Fruit fly (Drosophila melanogaster) whole organism, embryonic: ENCODE data around the gene CG4459.

Experiments
- ATbp ChIP-seq: fragments of 200-800 bp; sonication (Bioruptor generic); optimal IDR thresholded peaks from 2 replicates; lab custom pipeline; 2017; ENCODE audit warnings: missing biosample characterization, mild to moderate bottlenecking, missing genetic modification characterization, missing genetic modification reagents
- Antp ChIP-seq: fragments of 200-800 bp; sonication (Bioruptor generic); optimal IDR thresholded peaks from 3 replicates; lab custom pipeline; 2016; ENCODE audit warnings: missing biosample characterization, missing genetic modification characterization
- Atf6 ChIP-seq: fragments of 200-800 bp; sonication (Bioruptor generic); IDR thresholded peaks from 2 replicates; pipeline ENCODE4 v1.3.6; 2022; ENCODE audit warnings: missing biosample characterization, missing genetic modification characterization
- CG10209 ChIP-seq: fragments of 200-800 bp; sonication (Bioruptor generic); optimal IDR thresholded peaks from 3 replicates; lab custom pipeline; 2017; ENCODE audit warnings: missing biosample characterization, mild to moderate bottlenecking, missing genetic modification characterization, missing genetic modification reagents
- CG10366 ChIP-seq: fragments of 200-800 bp; sonication (Bioruptor generic); IDR thresholded peaks from 2 replicates; pipeline ENCODE4 v1.3.6; 2022; ENCODE audit warnings: missing biosample characterization, missing genetic modification characterization
- CG10979 ChIP-seq: fragments of 200-800 bp; sonication (Bioruptor generic); optimal IDR thresholded peaks from 2 replicates; lab custom pipeline; 2018; ENCODE audit warnings: missing biosample characterization, mild to moderate bottlenecking, missing genetic modification characterization, moderate library complexity
- CG11093 ChIP-seq: fragments of 200-800 bp; sonication (Bioruptor generic); IDR thresholded peaks from 3 replicates; pipeline ENCODE4 v1.3.6; 2022; ENCODE audit warnings: missing biosample characterization, missing genetic modification characterization
- CG11247 ChIP-seq: fragments of 200-800 bp; sonication (Bioruptor generic); IDR thresholded peaks from 2 replicates; pipeline ENCODE4 v1.3.6; 2022; ENCODE audit warnings: missing biosample characterization, missing genetic modification characterization
- CG12155 ChIP-seq: fragments of 200-800 bp; sonication (Bioruptor generic); optimal IDR thresholded peaks from 3 replicates; lab custom pipeline; 2016; ENCODE audit warnings: missing biosample characterization, missing genetic modification characterization
- CG12391 ChIP-seq: fragments of 200-800 bp; sonication (Bioruptor generic); optimal IDR thresholded peaks from 3 replicates; lab custom pipeline; 2018; ENCODE audit warnings: missing biosample characterization, mild to moderate bottlenecking, missing genetic modification characterization, moderate library complexity
- CG12769 ChIP-seq: fragments of 200-800 bp; sonication (Bioruptor generic); optimal IDR thresholded peaks from 2 replicates; lab custom pipeline; 2019; ENCODE audit warnings: missing biosample characterization, mild to moderate bottlenecking, missing genetic modification characterization, moderate library complexity
- CG14014 ChIP-seq: fragments of 200-800 bp; sonication (Bioruptor generic); IDR thresholded peaks from 2 replicates; pipeline ENCODE4 v1.3.6; 2022; ENCODE audit warnings: missing biosample characterization, missing genetic modification characterization
- CG14441 ChIP-seq: fragments of 200-800 bp; sonication (Bioruptor generic); IDR thresholded peaks from 2 replicates; pipeline ENCODE4 v1.3.6; 2022; ENCODE audit warnings: missing biosample characterization, missing genetic modification characterization
- CG14710 ChIP-seq: fragments of 200-800 bp; sonication (Bioruptor generic); optimal IDR thresholded peaks from 3 replicates; lab custom pipeline; 2019; ENCODE audit warnings: missing biosample characterization, mild to moderate bottlenecking, missing genetic modification characterization, moderate library complexity
- CG15269 ChIP-seq: fragments of 200-800 bp; sonication (Bioruptor generic); optimal IDR thresholded peaks from 2 replicates; lab custom pipeline; 2018; ENCODE audit warnings: missing biosample characterization, mild to moderate bottlenecking, missing genetic modification characterization, moderate library complexity
- CG1602 ChIP-seq: fragments of 200-800 bp; sonication (Bioruptor generic); optimal IDR thresholded peaks from 3 replicates; lab custom pipeline; 2016; ENCODE audit warnings: missing biosample characterization, missing genetic modification characterization
- CG17328 ChIP-seq: fragments of 200-800 bp; sonication (Bioruptor generic); IDR thresholded peaks from 2 replicates; pipeline ENCODE4 v1.3.6; 2022; ENCODE audit warnings: missing biosample characterization, missing genetic modification characterization
- CG17802 ChIP-seq: fragments of 200-800 bp; sonication (Bioruptor generic); optimal IDR thresholded peaks from 2 replicates; lab custom pipeline; 2018; ENCODE audit warnings: missing biosample characterization, mild to moderate bottlenecking, missing genetic modification characterization, moderate library complexity
- CG18599 ChIP-seq: fragments of 200-800 bp; sonication (Bioruptor generic); optimal IDR thresholded peaks from 3 replicates; lab custom pipeline; 2017; ENCODE audit warnings: missing biosample characterization, missing genetic modification characterization, mild to moderate bottlenecking, moderate library complexity, missing genetic modification reagents
- CG2199 ChIP-seq: fragments of 200-800 bp; sonication (Bioruptor generic); IDR thresholded peaks from 3 replicates; pipeline ENCODE4 v1.3.6; 2022; ENCODE audit warnings: missing biosample characterization, missing genetic modification characterization
- CG6175 ChIP-seq: fragments of 200-800 bp; sonication (Bioruptor generic); IDR thresholded peaks from 3 replicates; pipeline ENCODE4 v1.3.6; 2022; ENCODE audit warnings: missing biosample characterization, missing genetic modification characterization
- CG7928 ChIP-seq: fragments of 200-800 bp; sonication (Bioruptor generic); optimal IDR thresholded peaks from 2 replicates; lab custom pipeline; 2017; ENCODE audit warnings: missing biosample characterization, mild to moderate bottlenecking, missing genetic modification characterization
- CG8478 ChIP-seq: fragments of >200 bp; optimal IDR thresholded peaks from 2 replicates; lab custom pipeline; 2018
- CG8765 ChIP-seq: fragments of 200-800 bp; sonication (Bioruptor generic); IDR thresholded peaks from 2 replicates; pipeline ENCODE4 v1.3.6; 2022; ENCODE audit warnings: missing biosample characterization, missing genetic modification characterization
- CG9932 ChIP-seq: fragments of 200-800 bp; sonication (Bioruptor generic); IDR thresholded peaks from 2 replicates; pipeline ENCODE4 v1.3.6; 2022; ENCODE audit warnings: missing biosample characterization, missing genetic modification characterization
- Deaf1 ChIP-seq: fragments of 200-800 bp; optimal IDR thresholded peaks from 3 replicates; lab custom pipeline; 2019; ENCODE audit warnings: missing biosample characterization, mild to moderate bottlenecking, missing genetic modification characterization, moderate library complexity
- E2f2 ChIP-seq: fragments of 200-800 bp; sonication (Bioruptor generic); IDR thresholded peaks from 2 replicates; pipeline ENCODE4 v1.3.6; 2022; ENCODE audit warnings: missing biosample characterization, missing genetic modification characterization
- Hsf ChIP-seq: fragments of 200-800 bp; sonication (Bioruptor generic); optimal IDR thresholded peaks from 3 replicates; lab custom pipeline; 2016; ENCODE audit warnings: missing biosample characterization, missing genetic modification characterization
- Meics ChIP-seq: fragments of 200-800 bp; sonication (Bioruptor generic); optimal IDR thresholded peaks from 2 replicates; lab custom pipeline; 2017; ENCODE audit warnings: missing biosample characterization, mild to moderate bottlenecking, missing genetic modification characterization
- Mrtf ChIP-seq: fragments of 200-800 bp; sonication (Bioruptor generic); IDR thresholded peaks from 3 replicates; pipeline ENCODE4 v1.3.6; 2022; ENCODE audit warnings: missing biosample characterization, missing genetic modification characterization
- NC2α ChIP-seq: fragments of 200-800 bp; sonication (Bioruptor generic); optimal IDR thresholded peaks from 2 replicates; lab custom pipeline; 2016; ENCODE audit warnings: missing biosample characterization, missing genetic modification characterization
- Nf-YC ChIP-seq: fragments of 200-800 bp; optimal IDR thresholded peaks from 3 replicates; lab custom pipeline; 2019; ENCODE audit warnings: missing biosample characterization, mild to moderate bottlenecking, missing genetic modification characterization, moderate library complexity
- Rfx ChIP-seq: fragments of 200-800 bp; sonication (Bioruptor generic); IDR thresholded peaks from 2 replicates; pipeline ENCODE4 v1.3.6; 2022; ENCODE audit warnings: missing biosample characterization, missing genetic modification characterization
- Sin3A ChIP-seq: fragments of >200 bp; optimal IDR thresholded peaks from 2 replicates; lab custom pipeline; 2018
- Sry-δ ChIP-seq: fragments of 200-800 bp; sonication (Bioruptor generic); optimal IDR thresholded peaks from 2 replicates; lab custom pipeline; 2016; ENCODE audit warnings: missing biosample characterization, missing genetic modification characterization
- Ssrp ChIP-seq: fragments of 200-800 bp; sonication (Bioruptor generic); optimal IDR thresholded peaks from 2 replicates; lab custom pipeline; 2018; ENCODE audit warnings: missing biosample characterization, mild to moderate bottlenecking, missing genetic modification characterization, moderate library complexity
- ash1 ChIP-seq: fragments of 200-800 bp; sonication (Bioruptor generic); optimal IDR thresholded peaks from 2 replicates; lab custom pipeline; 2018; ENCODE audit warnings: missing biosample characterization, mild to moderate bottlenecking, missing genetic modification characterization
- bbx ChIP-seq: fragments of 200-800 bp; sonication (Bioruptor generic); IDR thresholded peaks from 2 replicates; pipeline ENCODE4 v1.3.6; 2022; ENCODE audit warnings: missing biosample characterization, missing genetic modification characterization; ENCODE audit not compliant: partially characterized antibody
- caup ChIP-seq: fragments of 200-800 bp; sonication (Bioruptor generic); optimal IDR thresholded peaks from 3 replicates; lab custom pipeline; 2017; ENCODE audit warnings: missing biosample characterization, mild to moderate bottlenecking, missing genetic modification characterization, moderate library complexity; ENCODE audit not compliant: severe bottlenecking
- chinmo ChIP-seq: fragments of 200-800 bp; sonication (Bioruptor generic); IDR thresholded peaks from 4 replicates; pipeline ENCODE4 v1.3.6; 2022; ENCODE audit warnings: missing biosample characterization, missing genetic modification characterization; ENCODE audit not compliant: partially characterized antibody
- dysf ChIP-seq: fragments of 200-800 bp; sonication (Bioruptor generic); IDR thresholded peaks from 3 replicates; pipeline ENCODE4 v1.3.6; 2022; ENCODE audit warnings: missing biosample characterization, missing genetic modification characterization
- grn ChIP-seq: fragments of 200-800 bp; sonication (Bioruptor generic); optimal IDR thresholded peaks from 3 replicates; lab custom pipeline; 2017; ENCODE audit warnings: missing biosample characterization, missing genetic modification characterization
- gt ChIP-seq: fragments of 200-800 bp; sonication (Bioruptor generic); IDR thresholded peaks from 2 replicates; pipeline ENCODE4 v1.3.6; 2022; ENCODE audit warnings: missing biosample characterization, missing genetic modification characterization
- insv ChIP-seq, 2 experiments: fragments of 200-800 bp; sonication (Bioruptor generic); optimal IDR thresholded peaks; 3 replicates each; lab custom pipeline; 2016 to 2018; ENCODE audit warnings: missing biosample characterization in 2 of 2, missing genetic modification characterization in 2 of 2
- lilli ChIP-seq: fragments of 200-800 bp; sonication (Bioruptor generic); optimal IDR thresholded peaks from 3 replicates; lab custom pipeline; 2016; ENCODE audit warnings: missing biosample characterization, missing genetic modification characterization
- org-1 ChIP-seq: fragments of 200-800 bp; sonication (Bioruptor generic); optimal IDR thresholded peaks from 2 replicates; lab custom pipeline; 2017; ENCODE audit warnings: missing biosample characterization, missing genetic modification characterization
- pan ChIP-seq, 4 experiments: fragments of >200 bp in 3 of 4; fragments of 200-800 bp in 1 of 4; sonication (Bioruptor generic) in 1 of 4; optimal IDR thresholded peaks in 3 of 4; IDR thresholded peaks in 1 of 4; 2 replicates each; pipeline versions ENCODE4 v1.3.6 to Lab custom; 2017 to 2022; ENCODE audit warnings: missing biosample characterization in 2 of 4, missing genetic modification characterization in 2 of 4, mixed read lengths in 1 of 4
- ranshi ChIP-seq: fragments of 200-800 bp; sonication (Bioruptor generic); IDR thresholded peaks from 2 replicates; pipeline ENCODE4 v1.3.6; 2022; ENCODE audit warnings: missing biosample characterization, missing genetic modification characterization
- slbo ChIP-seq: fragments of 200-800 bp; sonication (Bioruptor generic); IDR thresholded peaks from 2 replicates; pipeline ENCODE4 v1.3.6; 2022; ENCODE audit warnings: missing biosample characterization, missing genetic modification characterization
- sr ChIP-seq: fragments of 200-800 bp; sonication (Bioruptor generic); IDR thresholded peaks from 3 replicates; pipeline ENCODE4 v1.3.6; 2022; ENCODE audit warnings: missing biosample characterization, missing genetic modification characterization
- vfl ChIP-seq: fragments of 200-800 bp; sonication (Bioruptor generic); optimal IDR thresholded peaks from 2 replicates; lab custom pipeline; 2016; ENCODE audit warnings: missing biosample characterization, missing genetic modification characterization

CG4459 gene

dm6 chr3R:19902328-19902727 is 26.1 kb downstream of the CG4459 start (continued):
- TF ChIP-seq CG12391 (tag; lab: Kevin White, UChicago) (no peak), Sin3A (lab: Kevin White, UChicago) (no peak), Antp (GFP tag; lab: Kevin White, UChicago) (peak; percentile 11), ash1 (GFP tag; lab: Kevin White, UChicago) (no peak), CG1602 (GFP tag; lab: Kevin White, UChicago) (no peak), caup (GFP tag; lab: Kevin White, UChicago) (peak; percentile 9), CG9932 (peak; percentile 35), CG8765 (no peak), CG2199 (GFP tag; lab: Robert Waterston, UW) (0 out of 3 replicates have a peak, but pooled peaks have one; percentile 42), CG14710 (tag; lab: Kevin White, UChicago) (no peak), ATbp (GFP tag; lab: Kevin White, UChicago) (no peak), Hsf (GFP tag; lab: Kevin White, UChicago) (no peak), CG6175 (GFP tag; lab: Robert Waterston, UW) (0 out of 3 replicates have a peak, but pooled peaks have one; percentile 24), dysf (GFP tag; lab: Robert Waterston, UW) (peak; percentile 38; the same call in 2 of the 3 replicates), Rfx (peak; percentile 75), bbx (GFP tag; lab: Robert Waterston, UW) (no peak), pan (optimal IDR thresholded peaks at IDR 0.05; lab: Kevin White, UChicago) (no peak), pan (GFP tag; optimal IDR thresholded peaks at IDR 0.05 in 1 of 2, IDR thresholded peaks at IDR 0.05 in 1 of 2) (peak in 1 of 2 experiments; percentile 44), CG12155 (GFP tag; lab: Kevin White, UChicago) (no peak), CG11247 (GFP tag; lab: Robert Waterston, UW) (peak; percentile 42; the same call in 1 of the 2 replicates), Atf6 (GFP tag; lab: Robert Waterston, UW) (peak; percentile 19; the same call in 1 of the 2 replicates), grn (GFP tag; lab: Kevin White, UChicago) (no peak), CG14014 (peak; percentile 65; the same call in 1 of the 2 replicates), vfl (GFP tag; lab: Kevin White, UChicago) (no peak), lilli (peak; percentile 7), slbo (peak; percentile 41), ranshi (GFP tag; lab: Robert Waterston, UW) (peak; percentile 24; the same call in 1 of the 2 replicates), Ssrp (no peak), Mrtf (0 out of 3 replicates have a peak, but pooled peaks have one; percentile 40), CG10979 (tag; lab: Kevin White, UChicago) (no peak), E2f2 (GFP tag; lab: Robert Waterston, UW) (no peak), CG10209 (GFP tag; lab: Kevin White, UChicago) (no peak), CG8478 (lab: Kevin White, UChicago) (no peak), insv (GFP tag; optimal IDR thresholded peaks at IDR 0.05; lab: Kevin White, UChicago) (peak; percentile 82 to 97), CG15269 (tag; lab: Kevin White, UChicago) (peak; percentile 64), NC2α (GFP tag; lab: Kevin White, UChicago) (no peak), sr (GFP tag; lab: Robert Waterston, UW) (0 out of 3 replicates have a peak, but pooled peaks have one; percentile 22), Nf-YC (peak; percentile 36), CG10366 (no peak), Meics (GFP tag; lab: Kevin White, UChicago) (peak; percentile 46), CG17802 (tag; lab: Kevin White, UChicago) (no peak), Deaf1 (tag; lab: Kevin White, UChicago) (no peak), gt (GFP tag; lab: Robert Waterston, UW) (no peak), org-1 (no peak), CG7928 (no peak), CG18599 (GFP tag; lab: Kevin White, UChicago) (no peak), chinmo (peak; percentile 83; the same call in 3 of the 4 replicates), CG12769 (peak; percentile 61), CG11093 (no peak), CG17328 (GFP tag; lab: Robert Waterston, UW) (no peak), Sry-δ (no peak), CG14441 (GFP tag; lab: Robert Waterston, UW) (peak; percentile 37; the same call in 1 of the 2 replicates)
